Fruit fly (Drosophila melanogaster) whole organism, prepupa: ENCODE measurements around the gene ERp44.

ENCODE experiments used
- Blimp-1 ChIP-seq: fragments of 200-800 bp; sonication (Bioruptor generic); optimal IDR thresholded peaks from 3 replicates; lab custom pipeline; 2017; ENCODE audit warnings: missing biosample characterization, missing genetic modification characterization, mild to moderate bottlenecking, moderate library complexity, missing genetic modification reagents
- CG10631 ChIP-seq: fragments of 200-800 bp; sonication (Bioruptor generic); optimal IDR thresholded peaks from 2 replicates; lab custom pipeline; 2016; ENCODE audit warnings: missing biosample characterization, missing genetic modification characterization
- CG10669 ChIP-seq: fragments of 200-800 bp; sonication (Bioruptor generic); optimal IDR thresholded peaks from 3 replicates; lab custom pipeline; 2018; ENCODE audit warnings: missing biosample characterization, mild to moderate bottlenecking, missing genetic modification characterization, moderate library complexity
- CG11294 ChIP-seq: fragments of 200-800 bp; sonication (Bioruptor generic); IDR thresholded peaks from 2 replicates; pipeline ENCODE4 v1.3.6; 2022; ENCODE audit warnings: missing biosample characterization, missing genetic modification characterization
- CG11762 ChIP-seq: fragments of 200-800 bp; sonication (Bioruptor generic); optimal IDR thresholded peaks from 3 replicates; lab custom pipeline; 2016; ENCODE audit warnings: missing biosample characterization, missing genetic modification characterization; ENCODE audit not compliant: insufficient read depth
- CG11902 ChIP-seq: fragments of 200-800 bp; sonication (Bioruptor generic); optimal IDR thresholded peaks from 3 replicates; lab custom pipeline; 2016; ENCODE audit warnings: missing biosample characterization, missing genetic modification characterization
- CG15336 ChIP-seq: fragments of 200-800 bp; sonication (Bioruptor generic); IDR thresholded peaks from 2 replicates; pipeline ENCODE4 v1.3.6; 2022; ENCODE audit warnings: missing biosample characterization, missing genetic modification characterization
- CG1621 ChIP-seq: fragments of 200-800 bp; sonication (Bioruptor generic); optimal IDR thresholded peaks from 3 replicates; lab custom pipeline; 2018; ENCODE audit warnings: missing biosample characterization, mild to moderate bottlenecking, missing genetic modification characterization
- CG16779 ChIP-seq: fragments of 200-800 bp; sonication (Bioruptor generic); optimal IDR thresholded peaks from 3 replicates; lab custom pipeline; 2017; ENCODE audit warnings: missing biosample characterization, mild to moderate bottlenecking, missing genetic modification characterization
- CG3032 ChIP-seq: fragments of 200-800 bp; optimal IDR thresholded peaks from 2 replicates; lab custom pipeline; 2019; ENCODE audit warnings: missing biosample characterization, mild to moderate bottlenecking, missing genetic modification characterization, moderate library complexity
- CG32006 ChIP-seq: fragments of 200-800 bp; sonication (Bioruptor generic); optimal IDR thresholded peaks from 3 replicates; lab custom pipeline; 2017; ENCODE audit warnings: missing biosample characterization, mild to moderate bottlenecking, missing genetic modification characterization
- CG34406 ChIP-seq: fragments of 200-800 bp; sonication (Bioruptor generic); optimal IDR thresholded peaks from 3 replicates; lab custom pipeline; 2016; ENCODE audit warnings: missing biosample characterization, missing genetic modification characterization
- CG3919 ChIP-seq: fragments of 200-800 bp; sonication (Bioruptor generic); optimal IDR thresholded peaks from 3 replicates; lab custom pipeline; 2016; ENCODE audit warnings: missing biosample characterization, missing genetic modification characterization
- CG4318 ChIP-seq: fragments of 200-800 bp; sonication (Bioruptor generic); optimal IDR thresholded peaks from 3 replicates; lab custom pipeline; 2017; ENCODE audit warnings: missing biosample characterization, mild to moderate bottlenecking, missing genetic modification characterization
- CG6163 ChIP-seq: fragments of 200-800 bp; sonication (Bioruptor generic); IDR thresholded peaks from 3 replicates; pipeline ENCODE4 v1.3.6; 2022; ENCODE audit warnings: missing biosample characterization, missing genetic modification characterization
- CG6276 ChIP-seq: fragments of 200-800 bp; sonication (Bioruptor generic); optimal IDR thresholded peaks from 2 replicates; lab custom pipeline; 2017; ENCODE audit warnings: missing biosample characterization, mild to moderate bottlenecking, missing genetic modification characterization
- CG6792 ChIP-seq: fragments of 200-800 bp; sonication (Bioruptor generic); optimal IDR thresholded peaks from 3 replicates; lab custom pipeline; 2016; ENCODE audit warnings: missing biosample characterization, missing genetic modification characterization
- CG6808 ChIP-seq: fragments of 200-800 bp; sonication (Bioruptor generic); optimal IDR thresholded peaks from 3 replicates; lab custom pipeline; 2017; ENCODE audit warnings: missing biosample characterization, missing genetic modification characterization, mild to moderate bottlenecking, moderate library complexity, missing genetic modification reagents
- CG6854 ChIP-seq: fragments of 200-800 bp; sonication (Bioruptor generic); optimal IDR thresholded peaks from 2 replicates; lab custom pipeline; 2017; ENCODE audit warnings: missing biosample characterization, mild to moderate bottlenecking, missing genetic modification characterization
- CG7368 ChIP-seq: fragments of 200-800 bp; sonication (Bioruptor generic); optimal IDR thresholded peaks from 3 replicates; lab custom pipeline; 2016; ENCODE audit warnings: missing biosample characterization, missing genetic modification characterization
- CG8119 ChIP-seq: fragments of 200-800 bp; sonication (Bioruptor generic); IDR thresholded peaks from 3 replicates; pipeline ENCODE4 v1.3.6; 2022; ENCODE audit warnings: missing biosample characterization, missing genetic modification characterization
- CG8319 ChIP-seq: fragments of 200-800 bp; sonication (Bioruptor generic); optimal IDR thresholded peaks from 3 replicates; lab custom pipeline; 2016; ENCODE audit warnings: missing biosample characterization, missing genetic modification characterization
- CG9139 ChIP-seq: fragments of 200-800 bp; sonication (Bioruptor generic); optimal IDR thresholded peaks from 3 replicates; lab custom pipeline; 2017; ENCODE audit warnings: missing biosample characterization, mild to moderate bottlenecking, missing genetic modification characterization
- Eip75B ChIP-seq: fragments of 200-800 bp; sonication (Bioruptor generic); optimal IDR thresholded peaks from 3 replicates; lab custom pipeline; 2016; ENCODE audit warnings: missing biosample characterization, missing genetic modification characterization
- Eip78C ChIP-seq: fragments of 200-800 bp; sonication (Bioruptor generic); peaks from one replicate; lab custom pipeline; 2016; ENCODE audit warnings: missing biosample characterization, missing genetic modification characterization
- Eip93F ChIP-seq: fragments of 200-800 bp; sonication (Bioruptor generic); optimal IDR thresholded peaks from 2 replicates; lab custom pipeline; 2016; ENCODE audit warnings: missing biosample characterization, mild to moderate bottlenecking, missing genetic modification characterization
- Ets21C ChIP-seq: fragments of 200-800 bp; sonication (Bioruptor generic); optimal IDR thresholded peaks from 3 replicates; lab custom pipeline; 2016; ENCODE audit warnings: missing biosample characterization, missing genetic modification characterization
- Ets96B ChIP-seq: fragments of 200-800 bp; optimal IDR thresholded peaks from 2 replicates; lab custom pipeline; 2019; ENCODE audit warnings: missing biosample characterization, mild to moderate bottlenecking, missing genetic modification characterization, moderate library complexity
- Gug ChIP-seq: fragments of 200-800 bp; sonication (Bioruptor generic); IDR thresholded peaks from 2 replicates; pipeline ENCODE4 v1.3.6; 2022; ENCODE audit warnings: missing biosample characterization, missing genetic modification characterization
- Hr38 ChIP-seq: sonication (Bioruptor generic); optimal IDR thresholded peaks from 2 replicates; lab custom pipeline; 2016; ENCODE audit warnings: missing biosample characterization, missing genetic modification characterization
- Hr39 ChIP-seq: fragments of 200-800 bp; sonication (Bioruptor generic); optimal IDR thresholded peaks from 2 replicates; lab custom pipeline; 2016; ENCODE audit warnings: missing biosample characterization, missing genetic modification characterization
- Lpt ChIP-seq: fragments of 200-800 bp; sonication (Bioruptor generic); optimal IDR thresholded peaks from 3 replicates; lab custom pipeline; 2016; ENCODE audit warnings: missing biosample characterization, missing genetic modification characterization
- Met ChIP-seq: fragments of 200-800 bp; sonication (Bioruptor generic); optimal IDR thresholded peaks from 3 replicates; lab custom pipeline; 2016; ENCODE audit warnings: missing biosample characterization, missing genetic modification characterization
- Smox ChIP-seq: fragments of 200-800 bp; sonication (Bioruptor generic); optimal IDR thresholded peaks from 3 replicates; lab custom pipeline; 2016; ENCODE audit warnings: missing biosample characterization, missing genetic modification characterization
- Sox102F ChIP-seq: fragments of 200-800 bp; sonication (Bioruptor generic); optimal IDR thresholded peaks from 2 replicates; lab custom pipeline; 2016; ENCODE audit warnings: missing biosample characterization, mild to moderate bottlenecking, missing genetic modification characterization
- Sox14 ChIP-seq: fragments of 200-800 bp; sonication (Bioruptor generic); optimal IDR thresholded peaks from 3 replicates; lab custom pipeline; 2016; ENCODE audit warnings: missing biosample characterization, missing genetic modification characterization
- Sox15 ChIP-seq: fragments of 200-800 bp; sonication (Bioruptor generic); optimal IDR thresholded peaks from 3 replicates; lab custom pipeline; 2016; ENCODE audit warnings: missing biosample characterization, missing genetic modification characterization
- achi ChIP-seq: fragments of 200-800 bp; sonication (Bioruptor generic); optimal IDR thresholded peaks from 3 replicates; lab custom pipeline; 2016; ENCODE audit warnings: missing biosample characterization, missing genetic modification characterization
- acj6 ChIP-seq: fragments of 200-800 bp; sonication (Bioruptor generic); optimal IDR thresholded peaks from 3 replicates; lab custom pipeline; 2016; ENCODE audit warnings: missing biosample characterization, missing genetic modification characterization
- cyc ChIP-seq: fragments of 200-800 bp; sonication (Bioruptor generic); optimal IDR thresholded peaks from 3 replicates; lab custom pipeline; 2016; ENCODE audit warnings: missing biosample characterization, missing genetic modification characterization
- dac ChIP-seq: fragments of 200-800 bp; sonication (Bioruptor generic); optimal IDR thresholded peaks from 2 replicates; lab custom pipeline; 2017; ENCODE audit warnings: missing biosample characterization, mild to moderate bottlenecking, missing genetic modification characterization
- esn ChIP-seq: fragments of 200-800 bp; sonication (Bioruptor generic); optimal IDR thresholded peaks from 2 replicates; lab custom pipeline; 2016; ENCODE audit warnings: missing biosample characterization, mild to moderate bottlenecking, missing genetic modification characterization, moderate library complexity
- fd59A ChIP-seq: fragments of 200-800 bp; sonication (Bioruptor generic); optimal IDR thresholded peaks from 2 replicates; lab custom pipeline; 2017; ENCODE audit warnings: missing biosample characterization, mild to moderate bottlenecking, missing genetic modification characterization, missing genetic modification reagents
- fd85E ChIP-seq: fragments of 200-800 bp; sonication (Bioruptor generic); optimal IDR thresholded peaks from 3 replicates; lab custom pipeline; 2016; ENCODE audit warnings: missing biosample characterization, missing genetic modification characterization
- lz ChIP-seq: fragments of 200-800 bp; sonication (Bioruptor generic); optimal IDR thresholded peaks from 3 replicates; lab custom pipeline; 2016; ENCODE audit warnings: missing biosample characterization, missing genetic modification characterization
- net ChIP-seq: fragments of 200-800 bp; sonication (Bioruptor generic); optimal IDR thresholded peaks from 3 replicates; lab custom pipeline; 2016; ENCODE audit warnings: missing biosample characterization, missing genetic modification characterization
- pdm3 ChIP-seq: fragments of 200-800 bp; sonication (Bioruptor generic); optimal IDR thresholded peaks from 3 replicates; lab custom pipeline; 2016; ENCODE audit warnings: missing biosample characterization, missing genetic modification characterization
- spab ChIP-seq: fragments of 200-800 bp; sonication (Bioruptor generic); optimal IDR thresholded peaks from 2 replicates; lab custom pipeline; 2017; ENCODE audit warnings: missing biosample characterization, mild to moderate bottlenecking, missing genetic modification characterization, missing genetic modification reagents
- svp ChIP-seq: fragments of 200-800 bp; sonication (Bioruptor generic); peaks from one replicate; lab custom pipeline; 2016; ENCODE audit warnings: missing biosample characterization, missing genetic modification characterization
- topi ChIP-seq: fragments of 200-800 bp; sonication (Bioruptor generic); optimal IDR thresholded peaks from 3 replicates; lab custom pipeline; 2016; ENCODE audit warnings: missing biosample characterization, missing genetic modification characterization
- vri ChIP-seq: fragments of 200-800 bp; sonication (Bioruptor generic); optimal IDR thresholded peaks from 3 replicates; lab custom pipeline; 2016; ENCODE audit warnings: missing biosample characterization, mild to moderate bottlenecking, missing genetic modification characterization

The ERp44 gene

dm6 chrX:16279340-16279941, 18.1 kb downstream of the ERp44 start:
- TF ChIP-seq CG8119 (GFP tag; lab: Robert Waterston, UW) (peak; percentile 75), Eip75B (GFP tag; lab: Kevin White, UChicago) (peak; percentile 93), net (GFP tag; lab: Kevin White, UChicago) (peak; percentile 86), CG3032 (peak; percentile 87), pdm3 (GFP tag; lab: Kevin White, UChicago) (peak; percentile 92), CG32006 (GFP tag; lab: Kevin White, UChicago) (peak; percentile 89), topi (GFP tag; lab: Kevin White, UChicago) (peak; percentile 92), Met (GFP tag; lab: Kevin White, UChicago) (peak; percentile 88), dac (GFP tag; lab: Kevin White, UChicago) (peak; percentile 58), CG16779 (peak; percentile 75), cyc (GFP tag; lab: Kevin White, UChicago) (peak; percentile 95), vri (GFP tag; lab: Kevin White, UChicago) (peak; percentile 73), spab (GFP tag; lab: Kevin White, UChicago) (peak; percentile 70), CG9139 (GFP tag; lab: Kevin White, UChicago) (peak; percentile 72), Ets21C (GFP tag; lab: Kevin White, UChicago) (peak; percentile 90), CG10669 (peak; percentile 87), CG6808 (GFP tag; lab: Kevin White, UChicago) (peak; percentile 76), esn (GFP tag; lab: Kevin White, UChicago) (peak; percentile 88), Gug (GFP tag; lab: Robert Waterston, UW) (peak; percentile 88), CG1621 (peak; percentile 86), CG3919 (GFP tag; lab: Kevin White, UChicago) (peak; percentile 93), CG10631 (GFP tag; lab: Kevin White, UChicago) (peak; percentile 88), fd85E (GFP tag; lab: Kevin White, UChicago) (peak; percentile 83), CG11294 (peak; percentile 87), fd59A (GFP tag; lab: Kevin White, UChicago) (peak; percentile 81), lz (GFP tag; lab: Kevin White, UChicago) (peak; percentile 95), CG7368 (GFP tag; lab: Kevin White, UChicago) (peak; percentile 94), Lpt (peak; percentile 74), CG15336 (GFP tag; lab: Robert Waterston, UW) (peak; percentile 87), CG6163 (GFP tag; lab: Robert Waterston, UW) (peak; percentile 96), Sox14 (peak; percentile 91), CG6792 (GFP tag; lab: Kevin White, UChicago) (peak; percentile 94), CG8319 (GFP tag; lab: Kevin White, UChicago) (peak; percentile 90), Smox (peak; percentile 84), Hr38 (peak; percentile 5), Blimp-1 (GFP tag; lab: Kevin White, UChicago) (peak; percentile 56), CG6276 (GFP tag; lab: Kevin White, UChicago) (peak; percentile 79), Hr39 (GFP tag; lab: Kevin White, UChicago) (peak; percentile 95), CG6854 (GFP tag; lab: Kevin White, UChicago) (peak; percentile 77), CG34406 (GFP tag; lab: Kevin White, UChicago) (peak; percentile 89), acj6 (GFP tag; lab: Kevin White, UChicago) (peak; percentile 89), achi (peak; percentile 87), Ets96B (tag; lab: Kevin White, UChicago) (peak; percentile 83), Sox15 (GFP tag; lab: Kevin White, UChicago) (peak; percentile 95), CG4318 (GFP tag; lab: Kevin White, UChicago) (peak; percentile 84), Eip93F (peak; percentile 77), Sox102F (peak; percentile 87), CG11902 (GFP tag; lab: Kevin White, UChicago) (peak; percentile 99), CG11762 (peak; percentile 83), svp (peak; percentile 98), Eip78C (GFP tag; lab: Kevin White, UChicago) (peak; percentile 96)
